Fruit fly (Drosophila melanogaster) whole organism, pupa: Measurements from ENCODE around the gene Erk7.

Source experiments
- CG13204 ChIP-seq: fragments of 200-800 bp; sonication (Bioruptor generic); optimal IDR thresholded peaks from 2 replicates; lab custom pipeline; 2018; ENCODE audit warnings: missing biosample characterization, mild to moderate bottlenecking, missing genetic modification characterization, moderate library complexity
- CG14655 ChIP-seq: fragments of 200-800 bp; sonication (Bioruptor generic); optimal IDR thresholded peaks from 3 replicates; lab custom pipeline; 2017; ENCODE audit warnings: mild to moderate bottlenecking, missing biosample characterization, missing genetic modification reagents, missing genetic modification characterization
- CG17806 ChIP-seq: fragments of 200-800 bp; sonication (Bioruptor generic); optimal IDR thresholded peaks from 2 replicates; lab custom pipeline; 2018; ENCODE audit warnings: missing biosample characterization, mild to moderate bottlenecking, missing genetic modification characterization, moderate library complexity
- CG34367 ChIP-seq: fragments of 200-800 bp; sonication (Bioruptor generic); optimal IDR thresholded peaks from 2 replicates; lab custom pipeline; 2018; ENCODE audit warnings: missing biosample characterization, mild to moderate bottlenecking, missing genetic modification characterization
- CG9948 ChIP-seq: fragments of 200-800 bp; sonication (Bioruptor generic); optimal IDR thresholded peaks from 2 replicates; lab custom pipeline; 2018; ENCODE audit warnings: missing biosample characterization, mild to moderate bottlenecking, missing genetic modification characterization, moderate library complexity
- EcR ChIP-seq: fragments of 200-800 bp; sonication (Bioruptor generic); optimal IDR thresholded peaks from 3 replicates; lab custom pipeline; 2019; ENCODE audit warnings: missing biosample characterization, missing genetic modification characterization, mild to moderate bottlenecking, moderate library complexity, missing genetic modification reagents
- Ets98B ChIP-seq: fragments of 200-800 bp; sonication (Bioruptor generic); IDR thresholded peaks from 2 replicates; pipeline ENCODE4 v1.3.6; 2022; ENCODE audit warnings: missing biosample characterization, missing genetic modification characterization
- Snoo ChIP-seq: fragments of 200-800 bp; sonication (Bioruptor generic); optimal IDR thresholded peaks from 3 replicates; lab custom pipeline; 2017; ENCODE audit warnings: missing biosample characterization, mild to moderate bottlenecking, missing genetic modification characterization, inconsistent platforms
- fd96Ca ChIP-seq: fragments of 200-800 bp; sonication (Bioruptor generic); IDR thresholded peaks from 3 replicates; pipeline ENCODE4 v1.3.6; 2022; ENCODE audit warnings: missing biosample characterization, missing genetic modification characterization
- rn ChIP-seq: fragments of 200-800 bp; sonication (Bioruptor generic); IDR thresholded peaks from 2 replicates; pipeline ENCODE4 v1.3.6; 2022; ENCODE audit warnings: missing biosample characterization, missing genetic modification characterization

- TF ChIP-seq CG9948 (tag; lab: Kevin White, UChicago) (no peak), rn (GFP tag; lab: Robert Waterston, UW) (no peak), CG34367 (tag; lab: Kevin White, UChicago) (no peak), EcR (GFP tag; lab: Kevin White, UChicago) (no peak), Ets98B (GFP tag; lab: Robert Waterston, UW) (no peak; the same call in 1 of the 2 replicates), CG14655 (GFP tag; lab: Kevin White, UChicago) (no peak), CG13204 (GFP tag; lab: Kevin White, UChicago) (no peak), CG17806 (tag; lab: Kevin White, UChicago) (no peak), fd96Ca (GFP tag; lab: Robert Waterston, UW) (0 out of 3 replicates have a peak, but pooled peaks have one; percentile 41), Snoo (no peak)
Measured at dm6 chrX:9250161-9250831, 17.2 kb downstream of the Erk7 start, which contains the start of gene CG17754.
